Worm (Caenorhabditis elegans): ENCODE data around the gene gly-20.

The gly-20 gene

DNA sequence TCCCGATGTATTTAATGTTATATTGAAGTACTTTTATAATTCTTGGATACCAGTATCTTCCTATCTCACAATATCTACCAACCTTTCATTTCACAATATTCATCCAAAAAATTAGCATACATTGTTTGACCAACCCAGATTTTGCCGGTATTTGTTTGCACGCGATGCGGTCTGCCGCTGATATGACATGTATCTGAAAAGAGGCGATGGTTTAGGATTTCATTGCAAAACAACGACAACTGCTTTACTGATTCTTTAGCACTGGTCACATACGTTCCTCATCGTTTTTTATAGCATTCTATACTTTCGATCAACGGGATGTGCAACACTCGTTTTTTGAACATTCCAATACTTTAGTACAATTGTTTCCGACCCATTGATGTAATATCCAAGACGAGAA, 34.5 kb upstream of the gly-20 start, which contains the start of gene mam-4:
TSS of gene mam-4 (plus strand) at position 301 of the 400 bp plus-strand sequence.
- no peak for TF ChIP-seq isw-1 (GFP tag; IDR thresholded peaks at IDR 0.05)

DNA sequence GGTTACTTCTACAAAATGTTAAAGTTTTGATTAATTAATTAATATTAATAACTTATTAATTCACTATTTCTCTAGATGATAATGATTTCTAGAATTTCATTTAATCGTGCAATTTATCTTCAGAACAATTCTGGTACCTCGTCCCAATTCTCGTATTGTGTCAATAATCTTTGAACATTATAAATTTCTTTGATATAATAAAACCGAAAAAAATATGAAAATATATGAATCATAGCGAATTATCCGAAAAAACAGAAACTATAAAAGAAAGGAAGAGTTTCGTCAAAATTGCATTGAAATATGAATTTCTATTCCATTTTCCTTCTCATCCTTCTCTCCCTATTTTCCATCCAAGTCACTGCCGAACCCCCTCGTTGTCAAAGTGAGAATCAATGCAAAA, 31.6 kb upstream of the gly-20 start, which contains the start of gene T19B10.12:
TSS of gene T19B10.12 (plus strand) at position 301 of the 400 bp plus-strand sequence.
- TF ChIP-seq sptf-1 (tag; optimal IDR thresholded peaks at IDR 0.05), result no peak
- TF ChIP-seq lsy-2 (tag; optimal IDR thresholded peaks at IDR 0.05), result no peak

DNA sequence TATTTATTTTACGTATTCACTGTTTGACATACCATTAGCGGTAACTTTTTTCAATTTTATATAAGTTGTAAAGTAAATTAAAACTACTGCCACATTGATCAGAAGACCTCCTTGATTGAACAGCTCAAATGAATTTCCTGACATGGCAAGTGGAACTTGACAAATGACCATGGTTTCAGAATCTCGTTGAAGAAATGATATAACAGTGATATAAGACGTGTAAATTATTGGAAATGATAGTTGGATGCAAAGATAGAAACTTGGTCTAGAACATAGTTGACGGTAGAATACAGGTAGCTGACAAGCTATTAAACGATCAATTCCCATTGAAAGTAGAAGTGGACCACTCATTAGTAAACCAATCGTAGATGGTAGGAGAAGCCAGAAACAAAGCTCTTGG, 30.6 kb upstream of the gly-20 start:
- TF ChIP-seq lir-3 (tag; optimal IDR thresholded peaks at IDR 0.05; ENCODE audit: poor library complexity) (no peak), lin-39 (tag; optimal IDR thresholded peaks at IDR 0.05) (no peak)

DNA sequence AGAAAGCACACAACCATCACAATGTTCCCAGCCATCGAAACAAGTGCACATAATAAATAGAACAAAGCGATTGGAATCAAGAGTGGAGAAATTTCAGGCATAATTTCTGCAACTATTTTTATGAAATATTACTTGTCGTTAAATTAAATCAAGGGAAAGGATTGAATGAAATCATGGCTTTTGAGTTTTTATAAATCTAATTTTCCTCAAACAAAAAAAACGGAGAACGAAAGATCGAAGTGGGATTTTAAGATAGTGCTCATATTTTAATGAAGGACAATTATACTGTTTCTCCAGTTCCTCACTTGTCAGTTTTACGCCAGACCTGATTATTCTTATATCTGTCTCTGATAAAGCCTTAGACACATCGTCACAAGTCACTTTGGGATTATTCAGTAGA, 29.9 kb upstream of the gly-20 start, which contains the start of gene srsx-33:
TSS of gene srsx-33 (minus strand) at position 101 of the 400 bp plus-strand sequence.
- TF ChIP-seq pag-3 (tag; optimal IDR thresholded peaks at IDR 0.05; ENCODE audit: borderline replicate concordance, insufficient read depth), result no peak
- TF ChIP-seq efl-1 (optimal IDR thresholded peaks at IDR 0.05), result no peak
- peak in 1 of 2 experiments; percentile 9 for TF ChIP-seq efl-1 (GFP tag; optimal IDR thresholded peaks at IDR 0.05 in 1 of 2)

DNA sequence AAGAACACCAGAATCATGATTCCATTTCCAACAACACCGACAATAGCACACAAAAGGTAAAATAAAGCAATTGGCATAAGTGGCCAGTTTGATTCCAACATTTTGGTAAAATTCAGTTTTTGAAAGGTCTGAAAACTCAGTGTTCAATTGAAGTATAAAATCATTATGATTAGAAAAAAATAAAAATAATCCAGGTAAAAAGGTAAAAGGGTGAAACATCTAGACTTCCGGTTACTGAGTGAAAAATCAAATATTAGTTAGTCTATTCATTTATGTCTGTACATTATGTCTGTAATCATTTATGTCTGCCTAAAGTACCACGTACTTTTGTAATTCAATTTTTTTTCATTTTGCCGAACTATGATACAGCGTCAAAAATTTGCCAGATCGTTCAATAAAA, 27.4 kb upstream of the gly-20 start, which contains the start of gene srsx-31:
TSS of gene srsx-31 (minus strand) at position 101 of the 400 bp plus-strand sequence.
- no peak for TF ChIP-seq nhr-237 (tag; optimal IDR thresholded peaks at IDR 0.05)
- TF ChIP-seq lsy-2 (tag; optimal IDR thresholded peaks at IDR 0.05), result no peak

DNA sequence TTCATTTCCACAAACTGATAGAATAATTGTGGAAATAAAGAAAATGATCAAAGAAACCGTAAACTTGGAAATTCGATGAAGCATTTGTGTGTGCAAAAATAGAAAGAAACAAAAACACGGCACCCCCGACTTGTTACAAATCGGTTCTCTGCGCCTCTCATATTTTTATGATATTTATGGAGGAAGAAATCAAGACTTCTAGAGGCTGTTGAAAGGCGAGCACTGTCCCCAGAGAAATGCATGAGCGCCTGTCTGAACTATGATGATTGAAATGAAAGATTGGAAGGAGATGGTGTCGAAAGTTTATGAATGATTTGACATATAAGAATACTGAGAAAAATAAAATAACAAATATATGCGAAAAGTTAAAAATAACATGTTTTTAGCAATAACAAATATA, 23.5 kb upstream of the gly-20 start, which contains the start of gene lgc-36:
TSS of gene lgc-36 (minus strand) at position 101 of the 400 bp plus-strand sequence.
- TF ChIP-seq elt-3 (tag; optimal IDR thresholded peaks at IDR 0.05), result no peak
- no peak for TF ChIP-seq xbp-1 (tag; optimal IDR thresholded peaks at IDR 0.05)
- no peak for TF ChIP-seq pqm-1 (tag; optimal IDR thresholded peaks at IDR 0.05)
- TF ChIP-seq mdl-1 (tag; optimal IDR thresholded peaks at IDR 0.05), result no peak

DNA sequence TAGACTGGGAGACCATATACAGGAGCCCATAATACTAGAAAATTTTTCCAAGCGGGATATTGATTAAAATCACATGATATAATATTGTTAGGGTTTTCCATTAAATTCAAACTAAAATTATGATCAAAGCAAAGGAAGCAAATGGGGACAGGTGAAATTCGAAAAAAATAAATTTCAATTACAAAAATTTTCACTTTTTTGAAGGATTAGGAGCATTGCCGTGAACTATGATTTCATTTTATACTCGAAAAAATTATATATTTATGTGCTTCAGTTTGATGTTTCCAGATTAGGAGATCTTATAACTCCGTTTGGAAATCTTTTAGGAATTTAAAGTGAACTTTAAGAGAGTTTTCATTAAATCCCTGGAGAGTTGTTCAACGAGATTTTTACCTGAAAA, 21.8 kb upstream of the gly-20 start, which contains the start of gene F07B10.7:
TSS of gene F07B10.7 (minus strand) at position 101 of the 400 bp plus-strand sequence.
- TF ChIP-seq ces-1 (GFP tag; optimal IDR thresholded peaks at IDR 0.05) (no peak), nhr-47 (tag; optimal IDR thresholded peaks at IDR 0.05) (no peak), grh-1 (GFP tag; IDR thresholded peaks at IDR 0.05) (no peak), ceh-8 (GFP tag; optimal IDR thresholded peaks at IDR 0.05) (no peak), lin-15B (tag; optimal IDR thresholded peaks at IDR 0.05) (no peak)

DNA sequence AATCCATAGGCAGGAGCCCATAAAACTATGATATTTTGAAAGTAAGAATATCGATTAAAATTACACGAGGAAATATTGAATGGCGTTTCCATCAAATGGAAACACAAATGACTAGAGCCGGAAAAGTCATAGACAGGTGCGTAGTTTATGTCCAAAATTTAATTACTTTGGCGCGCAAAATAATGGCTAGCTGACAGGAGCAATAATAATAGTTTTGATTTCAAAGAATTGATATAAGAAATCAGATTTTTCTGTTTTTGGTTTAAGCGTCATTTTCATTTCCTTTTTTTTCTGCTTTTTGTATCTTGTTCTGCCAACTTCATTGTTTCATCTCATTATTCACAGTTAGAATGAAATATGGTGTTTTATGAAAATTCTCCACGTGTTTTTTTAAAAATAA, 19.3 kb upstream of the gly-20 start, which contains the start of gene F07B10.4:
TSS of gene F07B10.4 (minus strand) at position 101 of the 400 bp plus-strand sequence.
- TF ChIP-seq lir-3 (tag; optimal IDR thresholded peaks at IDR 0.05; ENCODE audit: poor library complexity), result no peak
- TF ChIP-seq sptf-1 (tag; optimal IDR thresholded peaks at IDR 0.05), result no peak
- no peak for TF ChIP-seq egl-13 (tag; optimal IDR thresholded peaks at IDR 0.05)
- peak; percentile 11 for TF ChIP-seq fkh-8 (tag; optimal IDR thresholded peaks at IDR 0.05)

DNA sequence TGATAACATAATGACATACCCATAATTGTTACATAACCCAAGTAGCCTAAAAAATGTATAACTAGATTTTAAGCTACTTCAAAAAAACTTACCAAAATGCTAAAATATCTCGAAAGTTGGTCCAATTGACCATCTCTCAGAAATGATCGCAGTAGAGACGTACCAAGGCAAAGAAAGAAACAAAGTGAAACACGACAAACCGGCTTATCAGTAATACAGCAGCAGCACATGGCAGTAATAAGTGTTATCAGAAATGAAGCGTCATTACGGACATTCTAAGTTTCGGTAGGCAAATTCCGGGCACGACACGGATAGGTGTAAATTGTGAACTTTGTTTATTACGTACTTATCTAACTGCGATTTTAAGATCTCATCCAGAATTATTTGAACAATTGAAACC, 16.9 kb upstream of the gly-20 start, which contains the start of gene cln-3.1:
TSS of gene cln-3.1 (minus strand) at position 171 of the 400 bp plus-strand sequence.
- no peak for TF ChIP-seq nhr-12 (tag; optimal IDR thresholded peaks at IDR 0.05)
- no peak for TF ChIP-seq grh-1 (GFP tag; IDR thresholded peaks at IDR 0.05)
- TF ChIP-seq elt-2 (tag; optimal IDR thresholded peaks at IDR 0.05), result peak; percentile 56
- no peak for TF ChIP-seq ceh-82 (tag; optimal IDR thresholded peaks at IDR 0.05)
- TF ChIP-seq zag-1 (tag; optimal IDR thresholded peaks at IDR 0.05), result no peak
- no peak for TF ChIP-seq pax-3 (tag; optimal IDR thresholded peaks at IDR 0.05)
- no peak for TF ChIP-seq jun-1 (tag; optimal IDR thresholded peaks at IDR 0.05)
- TF ChIP-seq elt-3 (tag; optimal IDR thresholded peaks at IDR 0.05), result no peak
